Worm (Caenorhabditis elegans) whole organism, L4/young adult: ENCODE measurements around the gene nhr-241.

ENCODE experiments used
- W03F9.2 ChIP-seq: fragments of 150-350 bp; optimal IDR thresholded peaks from 2 replicates; lab custom pipeline; 2014; ENCODE audit warnings: missing biosample characterization, missing genetic modification characterization
- dao-5 ChIP-seq: sonication (generic microtip); optimal IDR thresholded peaks from 2 replicates; lab custom pipeline; 2016; ENCODE audit warnings: missing genotype, missing genetic modification characterization, moderate library complexity, missing compliant biosample characterization
- him-1 ChIP-seq: sonication (generic microtip); optimal IDR thresholded peaks from 2 replicates; lab custom pipeline; 2016; ENCODE audit warnings: missing genotype, missing genetic modification reagents, missing genetic modification characterization, missing compliant biosample characterization

DNA sequence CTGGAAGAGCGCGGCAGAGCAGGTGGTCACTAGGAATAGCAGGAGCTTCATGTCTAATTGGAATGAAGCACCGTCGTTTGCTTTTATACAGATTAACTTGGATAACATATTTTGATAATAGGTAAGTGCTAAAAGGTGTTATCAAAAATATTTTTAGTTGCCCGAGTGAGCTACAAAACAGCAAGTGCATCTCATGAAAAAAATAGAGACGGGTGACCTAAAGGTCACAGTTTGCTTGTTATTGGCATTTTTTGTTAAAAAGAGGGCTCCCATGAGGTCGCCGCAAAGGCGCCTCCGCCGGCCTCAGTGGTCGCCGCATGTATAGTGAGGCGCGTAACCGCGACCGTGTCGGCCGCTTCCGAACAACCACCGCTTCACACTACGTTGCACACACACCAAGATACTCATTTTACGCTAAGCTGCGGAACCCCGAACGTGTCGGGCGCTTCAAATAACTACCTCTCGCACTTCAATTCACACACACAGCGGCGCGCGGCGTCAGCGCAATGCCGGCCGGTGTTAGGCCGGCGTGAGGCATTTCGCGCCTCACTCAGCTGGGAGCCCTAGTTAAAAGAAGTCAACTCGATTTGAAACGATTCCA, 30.2 kb downstream of the nhr-241 start, which contains the start of gene asp-19:
- no peak for TF ChIP-seq him-1
- no peak for TF ChIP-seq W03F9.2 (tag; lab: Kevin White, UChicago)
- no peak for TF ChIP-seq dao-5 (tag; lab: Kevin White, UChicago)
